Fruit fly (Drosophila melanogaster) whole organism, embryonic: ENCODE results near the gene CG15717.

Experiments used
- Ada2b ChIP-seq: fragments of 200-800 bp; sonication (Bioruptor generic); IDR thresholded peaks from 2 replicates; pipeline ENCODE4 v1.3.6; 2022; ENCODE audit warnings: missing biosample characterization, missing genetic modification characterization
- Asciz ChIP-seq: fragments of 200-800 bp; sonication (Bioruptor generic); optimal IDR thresholded peaks from 2 replicates; lab custom pipeline; 2017; ENCODE audit warnings: missing biosample characterization, mild to moderate bottlenecking, missing genetic modification characterization, missing genetic modification reagents
- Atf3 ChIP-seq: fragments of 200-800 bp; sonication (Bioruptor generic); optimal IDR thresholded peaks from 3 replicates; lab custom pipeline; 2016; ENCODE audit warnings: missing biosample characterization, missing genetic modification characterization
- CG10147 ChIP-seq: fragments of 200-800 bp; sonication (Bioruptor generic); optimal IDR thresholded peaks from 2 replicates; lab custom pipeline; 2019; ENCODE audit warnings: missing biosample characterization, mild to moderate bottlenecking, missing genetic modification characterization, moderate library complexity
- CG10565 ChIP-seq: fragments of 200-800 bp; sonication (Bioruptor generic); optimal IDR thresholded peaks from 3 replicates; lab custom pipeline; 2016; ENCODE audit warnings: missing biosample characterization, mild to moderate bottlenecking, missing genetic modification characterization
- CG11504 ChIP-seq: fragments of 200-800 bp; sonication (Bioruptor generic); optimal IDR thresholded peaks from 3 replicates; lab custom pipeline; 2019; ENCODE audit warnings: missing biosample characterization, mild to moderate bottlenecking, missing genetic modification characterization, moderate library complexity
- CG11560 ChIP-seq: fragments of 200-800 bp; sonication (Bioruptor generic); IDR thresholded peaks from 3 replicates; pipeline ENCODE4 v1.3.6; 2022; ENCODE audit warnings: missing biosample characterization, missing genetic modification characterization
- CG12071 ChIP-seq: fragments of 200-800 bp; sonication (Bioruptor generic); optimal IDR thresholded peaks from 3 replicates; lab custom pipeline; 2018; ENCODE audit warnings: missing biosample characterization, mild to moderate bottlenecking, missing genetic modification characterization
- CG13123 ChIP-seq: fragments of 200-800 bp; sonication (Bioruptor generic); optimal IDR thresholded peaks from 2 replicates; lab custom pipeline; 2016; ENCODE audit warnings: missing biosample characterization, missing genetic modification characterization
- CG14860 ChIP-seq: fragments of 200-800 bp; sonication (Bioruptor generic); IDR thresholded peaks from 3 replicates; pipeline ENCODE4 v1.3.6; 2022; ENCODE audit warnings: missing biosample characterization, missing genetic modification characterization; ENCODE audit not compliant: partially characterized antibody
- CG15479 ChIP-seq: fragments of 200-800 bp; sonication (Bioruptor generic); optimal IDR thresholded peaks from 3 replicates; lab custom pipeline; 2019; ENCODE audit warnings: missing biosample characterization, mild to moderate bottlenecking, missing genetic modification characterization, moderate library complexity
- CG17612 ChIP-seq: fragments of 200-800 bp; sonication (Bioruptor generic); IDR thresholded peaks from 2 replicates; pipeline ENCODE4 v1.3.6; 2022; ENCODE audit warnings: missing biosample characterization, missing genetic modification characterization
- CG1832 ChIP-seq: fragments of 200-800 bp; sonication (Bioruptor generic); optimal IDR thresholded peaks from 2 replicates; lab custom pipeline; 2017; ENCODE audit warnings: missing biosample characterization, mild to moderate bottlenecking, missing genetic modification characterization, inconsistent platforms
- CG2875 ChIP-seq: fragments of 200-800 bp; sonication (Bioruptor generic); optimal IDR thresholded peaks from 2 replicates; lab custom pipeline; 2017; ENCODE audit warnings: missing biosample characterization, mild to moderate bottlenecking, missing genetic modification characterization, missing genetic modification reagents
- CG32532 ChIP-seq: fragments of 200-800 bp; sonication (Bioruptor generic); IDR thresholded peaks from 2 replicates; pipeline ENCODE4 v1.3.6; 2022; ENCODE audit warnings: missing biosample characterization, missing genetic modification characterization
- CG34224 ChIP-seq: fragments of 200-800 bp; sonication (Bioruptor generic); IDR thresholded peaks from 3 replicates; pipeline ENCODE4 v1.3.6; 2022; ENCODE audit warnings: missing biosample characterization, missing genetic modification characterization; ENCODE audit not compliant: partially characterized antibody
- CG4820 ChIP-seq: fragments of 200-800 bp; sonication (Bioruptor generic); optimal IDR thresholded peaks from 3 replicates; lab custom pipeline; 2016; ENCODE audit warnings: missing biosample characterization, missing genetic modification characterization
- CG5953 ChIP-seq: fragments of 200-800 bp; sonication (Bioruptor generic); IDR thresholded peaks from 2 replicates; pipeline ENCODE4 v1.3.6; 2022; ENCODE audit warnings: missing biosample characterization, missing genetic modification characterization
- CG6254 ChIP-seq: fragments of 200-800 bp; sonication (Bioruptor generic); optimal IDR thresholded peaks from 3 replicates; lab custom pipeline; 2017; ENCODE audit warnings: mild to moderate bottlenecking, missing biosample characterization, missing genetic modification reagents, missing genetic modification characterization
- CG7271 ChIP-seq: fragments of 200-800 bp; sonication (Bioruptor generic); optimal IDR thresholded peaks from 2 replicates; lab custom pipeline; 2018; ENCODE audit warnings: missing biosample characterization, mild to moderate bottlenecking, missing genetic modification characterization, moderate library complexity
- CG7556 ChIP-seq: fragments of 200-800 bp; sonication (Bioruptor generic); optimal IDR thresholded peaks from 2 replicates; lab custom pipeline; 2017; ENCODE audit warnings: missing biosample characterization, mild to moderate bottlenecking, missing genetic modification characterization
- CG8388 ChIP-seq: fragments of 200-800 bp; sonication (Bioruptor generic); optimal IDR thresholded peaks from 2 replicates; lab custom pipeline; 2019; ENCODE audit warnings: missing biosample characterization, mild to moderate bottlenecking, missing genetic modification characterization, moderate library complexity
- CG8765 ChIP-seq: fragments of 200-800 bp; sonication (Bioruptor generic); IDR thresholded peaks from 2 replicates; pipeline ENCODE4 v1.3.6; 2022; ENCODE audit warnings: missing biosample characterization, missing genetic modification characterization
- GATAe ChIP-seq: fragments of 200-800 bp; sonication (Bioruptor generic); conservative IDR thresholded peaks from 2 replicates; pipeline ENCODE4 v1.3.6; 2022; ENCODE audit warnings: missing biosample characterization, missing genetic modification characterization
- Hr78 ChIP-seq, 2 experiments: fragments of 200-800 bp in 1 of 2; fragments of >200 bp in 1 of 2; sonication (Bioruptor generic) in 1 of 2; optimal IDR thresholded peaks; 2 replicates each; lab custom pipeline; 2017 to 2019; ENCODE audit warnings: missing biosample characterization in 2 of 2, missing genetic modification characterization in 2 of 2, mild to moderate bottlenecking in 1 of 2, moderate library complexity in 1 of 2
- Jarid2 ChIP-seq: fragments of 200-800 bp; sonication (Bioruptor generic); optimal IDR thresholded peaks from 3 replicates; lab custom pipeline; 2017; ENCODE audit warnings: mild to moderate bottlenecking, missing biosample characterization, missing genetic modification reagents, missing genetic modification characterization
- Lpt ChIP-seq: fragments of >200 bp; optimal IDR thresholded peaks from 2 replicates; lab custom pipeline; 2018; ENCODE audit warnings: missing biosample characterization, missing genetic modification characterization
- Meics ChIP-seq: fragments of 200-800 bp; sonication (Bioruptor generic); optimal IDR thresholded peaks from 2 replicates; lab custom pipeline; 2017; ENCODE audit warnings: missing biosample characterization, mild to moderate bottlenecking, missing genetic modification characterization
- Rx ChIP-seq: fragments of 200-800 bp; sonication (Bioruptor generic); IDR thresholded peaks from 2 replicates; pipeline ENCODE4 v1.3.6; 2022; ENCODE audit warnings: missing biosample characterization, missing genetic modification characterization
- Usf ChIP-seq: fragments of 200-800 bp; sonication (Bioruptor generic); optimal IDR thresholded peaks from 2 replicates; lab custom pipeline; 2017; ENCODE audit warnings: missing genotype, missing biosample characterization, missing genetic modification characterization
- ap ChIP-seq: fragments of 200-800 bp; sonication (Bioruptor generic); IDR thresholded peaks from 2 replicates; pipeline ENCODE4 v1.3.6; 2022; ENCODE audit warnings: missing biosample characterization, missing genetic modification characterization
- az2 ChIP-seq: fragments of 200-800 bp; sonication (Bioruptor generic); optimal IDR thresholded peaks from 3 replicates; lab custom pipeline; 2016; ENCODE audit warnings: missing biosample characterization, missing genetic modification characterization
- dm ChIP-seq: fragments of 200-800 bp; sonication (Bioruptor generic); optimal IDR thresholded peaks from 3 replicates; lab custom pipeline; 2016; ENCODE audit warnings: missing biosample characterization, missing genetic modification characterization
- dpn ChIP-seq, 2 experiments: fragments of 200-800 bp; sonication (Bioruptor generic); optimal IDR thresholded peaks; 3 replicates each; lab custom pipeline; 2016; ENCODE audit warnings: missing biosample characterization in 2 of 2, missing genetic modification characterization in 2 of 2
- emc ChIP-seq: fragments of 200-800 bp; sonication (Bioruptor generic); optimal IDR thresholded peaks from 2 replicates; lab custom pipeline; 2016; ENCODE audit warnings: missing biosample characterization, missing genetic modification characterization
- ftz-f1 ChIP-seq: fragments of 200-800 bp; sonication (Bioruptor generic); optimal IDR thresholded peaks from 2 replicates; lab custom pipeline; 2016; ENCODE audit warnings: missing biosample characterization, missing genetic modification characterization
- fu2 ChIP-seq: fragments of 200-800 bp; sonication (Bioruptor generic); optimal IDR thresholded peaks from 2 replicates; lab custom pipeline; 2016; ENCODE audit warnings: missing biosample characterization, missing genetic modification characterization
- gce ChIP-seq: fragments of 200-800 bp; sonication (Bioruptor generic); IDR thresholded peaks from 3 replicates; pipeline ENCODE4 v1.3.6; 2022; ENCODE audit warnings: missing biosample characterization, missing genetic modification characterization
- gro ChIP-seq: fragments of 200-800 bp; sonication (Bioruptor generic); optimal IDR thresholded peaks from 2 replicates; lab custom pipeline; 2016; ENCODE audit warnings: missing biosample characterization, missing genetic modification characterization
- hb ChIP-seq: fragments of 200-800 bp; sonication (Bioruptor generic); IDR thresholded peaks from 3 replicates; pipeline ENCODE4 v1.3.6; 2022; ENCODE audit warnings: missing biosample characterization, missing genetic modification characterization; ENCODE audit not compliant: partially characterized antibody
- nom ChIP-seq: fragments of 200-800 bp; sonication (Bioruptor generic); optimal IDR thresholded peaks from 2 replicates; lab custom pipeline; 2017; ENCODE audit warnings: missing biosample characterization, missing genetic modification characterization, mild to moderate bottlenecking, moderate library complexity, missing genetic modification reagents
- pb ChIP-seq: fragments of 200-800 bp; sonication (Bioruptor generic); optimal IDR thresholded peaks from 3 replicates; lab custom pipeline; 2016; ENCODE audit warnings: missing biosample characterization, missing genetic modification characterization
- pnt ChIP-seq: fragments of 200-800 bp; sonication (Bioruptor generic); optimal IDR thresholded peaks from 3 replicates; lab custom pipeline; 2016; ENCODE audit warnings: missing biosample characterization, missing genetic modification characterization
- repo ChIP-seq: fragments of 200-800 bp; sonication (Bioruptor generic); optimal IDR thresholded peaks from 2 replicates; lab custom pipeline; 2016; ENCODE audit warnings: missing biosample characterization, missing genetic modification characterization
- sens-2 ChIP-seq: fragments of 200-800 bp; sonication (Bioruptor generic); IDR thresholded peaks from 2 replicates; pipeline ENCODE4 v1.3.6; 2022; ENCODE audit warnings: missing biosample characterization, missing genetic modification characterization
- tap ChIP-seq: fragments of 200-800 bp; optimal IDR thresholded peaks from 3 replicates; lab custom pipeline; 2019; ENCODE audit warnings: missing biosample characterization, mild to moderate bottlenecking, missing genetic modification characterization, moderate library complexity
- toy ChIP-seq: fragments of 200-800 bp; sonication (Bioruptor generic); IDR thresholded peaks from 2 replicates; pipeline ENCODE4 v1.3.6; 2022; ENCODE audit warnings: missing biosample characterization, missing genetic modification characterization
- tup ChIP-seq: fragments of 200-800 bp; sonication (Bioruptor generic); optimal IDR thresholded peaks from 2 replicates; lab custom pipeline; 2016; ENCODE audit warnings: missing biosample characterization, mild to moderate bottlenecking, missing genetic modification characterization, moderate library complexity
- zen ChIP-seq: fragments of 200-800 bp; sonication (Bioruptor generic); optimal IDR thresholded peaks from 3 replicates; lab custom pipeline; 2018; ENCODE audit warnings: missing biosample characterization, mild to moderate bottlenecking, missing genetic modification characterization, moderate library complexity
- zf30C ChIP-seq: fragments of 200-800 bp; sonication (Bioruptor generic); optimal IDR thresholded peaks from 3 replicates; lab custom pipeline; 2018; ENCODE audit warnings: missing biosample characterization, mild to moderate bottlenecking, missing genetic modification characterization

CG15717 gene

DNA sequence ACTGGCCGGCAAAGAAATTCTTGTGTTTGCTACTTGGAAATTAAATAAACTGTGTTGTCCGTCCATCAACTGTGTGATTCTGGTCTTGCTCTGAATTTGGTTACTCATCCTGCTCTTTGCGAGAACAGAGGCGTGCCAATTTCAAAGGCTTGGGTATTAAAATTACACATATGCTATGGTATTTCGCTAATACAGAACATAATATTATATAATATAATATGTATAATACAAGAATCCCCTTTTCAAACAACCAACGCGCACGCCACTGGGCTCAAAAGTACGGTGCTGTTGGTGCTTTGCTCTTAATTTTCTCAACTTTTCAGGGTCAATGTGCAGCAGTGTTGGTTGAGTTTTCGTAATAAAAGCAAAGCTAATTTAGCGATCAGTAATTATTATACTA, 28.8 kb upstream of the CG15717 start (continued):
- TF ChIP-seq CG7271 (tag; lab: Kevin White, UChicago) (peak; percentile 40), dm (GFP tag; lab: Kevin White, UChicago) (no peak), CG1832 (GFP tag; lab: Kevin White, UChicago) (no peak), Jarid2 (peak; percentile 53), nom (GFP tag; lab: Kevin White, UChicago) (no peak), GATAe (GFP tag; lab: Robert Waterston, UW) (no peak), az2 (GFP tag; lab: Kevin White, UChicago) (peak; percentile 61), zen (tag; lab: Kevin White, UChicago) (peak; percentile 37), CG8388 (peak; percentile 65), Hr78 (GFP tag; optimal IDR thresholded peaks at IDR 0.05; lab: Kevin White, UChicago) (no peak), ap (GFP tag; lab: Robert Waterston, UW) (peak; percentile 85), toy (GFP tag; lab: Robert Waterston, UW) (peak; percentile 61; the same call in 1 of the 2 replicates), repo (GFP tag; lab: Kevin White, UChicago) (no peak), CG10147 (GFP tag; lab: Kevin White, UChicago) (peak; percentile 73), gro (GFP tag; lab: Kevin White, UChicago) (no peak), Asciz (GFP tag; lab: Kevin White, UChicago) (peak; percentile 31), CG17612 (GFP tag; lab: Robert Waterston, UW) (0 out of 2 replicates have a peak, but pooled peaks have one; percentile 62), fu2 (no peak), CG32532 (GFP tag; lab: Robert Waterston, UW) (peak; percentile 94), CG7556 (peak; percentile 76), CG13123 (GFP tag; lab: Kevin White, UChicago) (peak; percentile 28), gce (GFP tag; lab: Robert Waterston, UW) (peak; percentile 77; the same call in 2 of the 3 replicates), CG2875 (GFP tag; lab: Kevin White, UChicago) (peak; percentile 43), pnt (GFP tag; lab: Kevin White, UChicago) (no peak), Atf3 (GFP tag; lab: Kevin White, UChicago) (no peak), CG4820 (peak; percentile 24), tap (peak; percentile 80), CG10565 (GFP tag; lab: Kevin White, UChicago) (no peak), CG11560 (tag; lab: Robert Waterston, UW) (peak; percentile 62; the same call in 2 of the 3 replicates), sens-2 (GFP tag; lab: Robert Waterston, UW) (peak; percentile 74; the same call in 1 of the 2 replicates), zf30C (GFP tag; lab: Kevin White, UChicago) (no peak), CG34224 (GFP tag; lab: Robert Waterston, UW) (no peak), pb (no peak), CG6254 (GFP tag; lab: Kevin White, UChicago) (peak; percentile 48), CG8765 (GFP tag; lab: Robert Waterston, UW) (peak; percentile 56), emc (GFP tag; lab: Kevin White, UChicago) (no peak), CG14860 (GFP tag; lab: Robert Waterston, UW) (no peak), Usf (peak; percentile 63), dpn (GFP tag; optimal IDR thresholded peaks at IDR 0.05; lab: Kevin White, UChicago) (peak; percentile 28 to 82), CG5953 (GFP tag; lab: Robert Waterston, UW) (0 out of 2 replicates have a peak, but pooled peaks have one; percentile 36), Lpt (no peak), CG15479 (GFP tag; lab: Kevin White, UChicago) (no peak), Ada2b (peak; percentile 90), ftz-f1 (GFP tag; lab: Kevin White, UChicago) (peak; percentile 24), hb (GFP tag; lab: Robert Waterston, UW) (no peak), Meics (GFP tag; lab: Kevin White, UChicago) (peak; percentile 86), CG11504 (peak; percentile 84), Rx (GFP tag; lab: Robert Waterston, UW) (peak; percentile 82), CG12071 (GFP tag; lab: Kevin White, UChicago) (peak; percentile 81), tup (GFP tag; lab: Kevin White, UChicago) (peak; percentile 35)
